Worm (Caenorhabditis elegans) whole organism, midembryonic: ENCODE data around the gene cho-1.

Experiments used
- T22C8.4 ChIP-seq: fragments of 200-800 bp; sonication (Bioruptor generic); IDR thresholded peaks from 2 replicates; pipeline ENCODE4 v1.3.6; 2022; ENCODE audit warnings: missing genetic modification characterization, missing compliant biosample characterization
- cog-1 ChIP-seq: sonication (generic microtip); optimal IDR thresholded peaks from 2 replicates; lab custom pipeline; 2016; ENCODE audit warnings: missing genetic modification characterization, missing compliant biosample characterization
- flt-1 ChIP-seq: fragments of 200-800 bp; sonication (Bioruptor generic); IDR thresholded peaks from 2 replicates; pipeline ENCODE4 v1.3.6; 2022; ENCODE audit warnings: missing genetic modification characterization, missing compliant biosample characterization
- klf-2 ChIP-seq: fragments of 200-800 bp; sonication (Bioruptor generic); conservative IDR thresholded peaks from 2 replicates; pipeline ENCODE4 v1.3.6; 2022; ENCODE audit warnings: missing genetic modification reagents, missing genetic modification characterization, missing compliant biosample characterization
- med-1 ChIP-seq: sonication (generic microtip); optimal IDR thresholded peaks from 2 replicates; lab custom pipeline; 2017; ENCODE audit warnings: missing genetic modification characterization, mild to moderate bottlenecking, missing compliant biosample characterization, antibody characterized with exemption, missing genetic modification reagents; ENCODE audit not compliant: insufficient read depth
- ref-1 ChIP-seq: fragments of 200-800 bp; sonication (Bioruptor generic); conservative IDR thresholded peaks from 2 replicates; pipeline ENCODE4 v1.3.6; 2022; ENCODE audit warnings: missing genetic modification reagents, missing genetic modification characterization, missing compliant biosample characterization
- tab-1 ChIP-seq: fragments of 200-800 bp; sonication (Bioruptor generic); IDR thresholded peaks from 2 replicates; pipeline ENCODE4 v1.3.6; 2022; ENCODE audit warnings: missing genetic modification characterization, missing compliant biosample characterization
- ztf-23 ChIP-seq: fragments of 200-800 bp; sonication (Bioruptor generic); IDR thresholded peaks from 2 replicates; pipeline ENCODE4 v1.3.6; 2022; ENCODE audit warnings: missing genetic modification reagents, missing genetic modification characterization, missing compliant biosample characterization
- ztf-29 ChIP-seq: fragments of 200-800 bp; sonication (Bioruptor generic); IDR thresholded peaks from 2 replicates; pipeline ENCODE4 v1.3.6; 2022; ENCODE audit warnings: missing genetic modification reagents, missing genetic modification characterization, missing compliant biosample characterization

Gene cho-1

ce11 chrIV:13214466-13214865 is at the start of gene cho-1:
TSS of gene cho-1 (minus strand) at chrIV:13214566.
- TF ChIP-seq tab-1 (GFP tag; lab: Robert Waterston, UW) (no peak), ref-1 (GFP tag; lab: Robert Waterston, UW) (no peak), ztf-29 (GFP tag; lab: Robert Waterston, UW) (no peak)

- TF ChIP-seq flt-1 (no peak), klf-2 (GFP tag; lab: Robert Waterston, UW) (no peak), tab-1 (GFP tag; lab: Robert Waterston, UW) (no peak), T22C8.4 (no peak), cog-1 (tag; lab: Kevin White, UChicago) (no peak), ref-1 (GFP tag; lab: Robert Waterston, UW) (no peak), ztf-29 (GFP tag; lab: Robert Waterston, UW) (no peak), ztf-23 (no peak), med-1 (no peak)
Observed at ce11 chrIV:13261778-13262177, 47.4 kb upstream of the cho-1 start.

- TF ChIP-seq ref-1 (GFP tag; lab: Robert Waterston, UW) = no peak
- TF ChIP-seq klf-2 (GFP tag; lab: Robert Waterston, UW) = no peak
- no peak for TF ChIP-seq tab-1 (GFP tag; lab: Robert Waterston, UW)
- TF ChIP-seq T22C8.4 = no peak
- no peak for TF ChIP-seq med-1
- TF ChIP-seq ztf-23 = no peak
- no peak for TF ChIP-seq cog-1 (tag; lab: Kevin White, UChicago)
- TF ChIP-seq ztf-29 (GFP tag; lab: Robert Waterston, UW) = no peak
- TF ChIP-seq flt-1 = no peak
Observed at ce11 chrIV:13258872-13259271, 44.5 kb upstream of the cho-1 start, which contains the start of gene JC8.16. TSS of gene JC8.16 (plus strand) at chrIV:13259172.

- no peak for TF ChIP-seq cog-1 (tag; lab: Kevin White, UChicago)
- TF ChIP-seq klf-2 (GFP tag; lab: Robert Waterston, UW) = no peak
- TF ChIP-seq flt-1 = no peak
- no peak for TF ChIP-seq T22C8.4
- TF ChIP-seq med-1 = no peak
- no peak for TF ChIP-seq tab-1 (GFP tag; lab: Robert Waterston, UW)
- no peak for TF ChIP-seq ztf-23
- TF ChIP-seq ztf-29 (GFP tag; lab: Robert Waterston, UW) = no peak
- TF ChIP-seq ref-1 (GFP tag; lab: Robert Waterston, UW) = no peak
Observed at ce11 chrIV:13255886-13256285, 41.5 kb upstream of the cho-1 start, which contains the start of gene bus-12. TSS of gene bus-12 (plus strand) at chrIV:13256186.

ce11 chrIV:13253841-13254240 is 39.5 kb upstream of the cho-1 start, which contains the start of gene ttr-45:
TSS of gene ttr-45 (plus strand) at chrIV:13254225.
- TF ChIP-seq klf-2 (GFP tag; lab: Robert Waterston, UW) (no peak), ztf-29 (GFP tag; lab: Robert Waterston, UW) (no peak), T22C8.4 (no peak), cog-1 (tag; lab: Kevin White, UChicago) (no peak), ref-1 (GFP tag; lab: Robert Waterston, UW) (no peak), ztf-23 (no peak), med-1 (no peak), tab-1 (GFP tag; lab: Robert Waterston, UW) (no peak), flt-1 (no peak)

ce11 chrIV:13252211-13252610 is 37.8 kb upstream of the cho-1 start, which contains the start of gene ttr-51:
TSS of gene ttr-51 (minus strand) at chrIV:13252311.
- TF ChIP-seq med-1 (no peak), ztf-23 (no peak), T22C8.4 (no peak), klf-2 (GFP tag; lab: Robert Waterston, UW) (no peak), ztf-29 (GFP tag; lab: Robert Waterston, UW) (no peak), cog-1 (tag; lab: Kevin White, UChicago) (no peak), flt-1 (no peak), tab-1 (GFP tag; lab: Robert Waterston, UW) (no peak), ref-1 (GFP tag; lab: Robert Waterston, UW) (no peak)

ce11 chrIV:13250243-13250642 is 35.9 kb upstream of the cho-1 start:
- TF ChIP-seq tab-1 (GFP tag; lab: Robert Waterston, UW) (no peak), flt-1 (no peak), ztf-29 (GFP tag; lab: Robert Waterston, UW) (no peak), ztf-23 (no peak), klf-2 (GFP tag; lab: Robert Waterston, UW) (no peak), T22C8.4 (no peak), cog-1 (tag; lab: Kevin White, UChicago) (no peak), ref-1 (GFP tag; lab: Robert Waterston, UW) (no peak), med-1 (no peak)

- no peak for TF ChIP-seq T22C8.4
- TF ChIP-seq tab-1 (GFP tag; lab: Robert Waterston, UW) = no peak
- no peak for TF ChIP-seq ref-1 (GFP tag; lab: Robert Waterston, UW)
- no peak for TF ChIP-seq klf-2 (GFP tag; lab: Robert Waterston, UW)
- TF ChIP-seq med-1 = no peak
- TF ChIP-seq cog-1 (tag; lab: Kevin White, UChicago) = no peak
- no peak for TF ChIP-seq flt-1
- TF ChIP-seq ztf-23 = no peak
- TF ChIP-seq ztf-29 (GFP tag; lab: Robert Waterston, UW) = no peak
Observed at ce11 chrIV:13247780-13248179, 33.4 kb upstream of the cho-1 start.

- no peak for TF ChIP-seq ztf-23
Observed at ce11 chrIV:13246961-13247360, 32.6 kb upstream of the cho-1 start, which contains the start of gene JC8.7. TSS of gene JC8.7 (plus strand) at chrIV:13247261.

- no peak for TF ChIP-seq tab-1 (GFP tag; lab: Robert Waterston, UW)
- TF ChIP-seq T22C8.4 = no peak
- no peak for TF ChIP-seq flt-1
- TF ChIP-seq ztf-29 (GFP tag; lab: Robert Waterston, UW) = no peak
- no peak for TF ChIP-seq ztf-23
- no peak for TF ChIP-seq ref-1 (GFP tag; lab: Robert Waterston, UW)
- no peak for TF ChIP-seq klf-2 (GFP tag; lab: Robert Waterston, UW)
- TF ChIP-seq cog-1 (tag; lab: Kevin White, UChicago) = no peak
- no peak for TF ChIP-seq med-1
Observed at ce11 chrIV:13244024-13244423, 29.7 kb upstream of the cho-1 start, which contains the start of gene cox-11. TSS of gene cox-11 (plus strand) at chrIV:13244324.
